Worm (Caenorhabditis elegans): Measurements from ENCODE around the gene ZK185.5.

ZK185.5 gene

ce11 chrIV:4511259-4511890, 34.3 kb downstream of the ZK185.5 start, which contains the start of the genes rfth-1 and ZK180.8:
Gene rfth-1, minus strand, starts transcription at chrIV:4511309.
Gene ZK180.8, minus strand, starts transcription at chrIV:4511724.
- TF ChIP-seq lin-13 (GFP tag; optimal IDR thresholded peaks at IDR 0.05), result no peak
- peak in 1 of 2 experiments; percentile 46 for TF ChIP-seq lin-35 (GFP tag; optimal IDR thresholded peaks at IDR 0.05)
- TF ChIP-seq unc-62 (GFP tag; optimal IDR thresholded peaks at IDR 0.05), result no peak
- no peak for TF ChIP-seq isw-1 (GFP tag; IDR thresholded peaks at IDR 0.05)
- no peak for TF ChIP-seq ceh-82 (tag; optimal IDR thresholded peaks at IDR 0.05)
- no peak for TF ChIP-seq ceh-88 (GFP tag; IDR thresholded peaks at IDR 0.05)
- TF ChIP-seq tbx-2 (tag; optimal IDR thresholded peaks at IDR 0.05), result no peak
- no peak for TF ChIP-seq efl-1 (optimal IDR thresholded peaks at IDR 0.05)
- TF ChIP-seq efl-1 (GFP tag; optimal IDR thresholded peaks at IDR 0.05 in 1 of 2), result peak in 1 of 2 experiments; percentile 53
- TF ChIP-seq nhr-20 (tag; optimal IDR thresholded peaks at IDR 0.05), result no peak
- TF ChIP-seq elt-2 (tag; optimal IDR thresholded peaks at IDR 0.05), result peak; percentile 14
- no peak for TF ChIP-seq sptf-1 (tag; optimal IDR thresholded peaks at IDR 0.05)

DNA sequence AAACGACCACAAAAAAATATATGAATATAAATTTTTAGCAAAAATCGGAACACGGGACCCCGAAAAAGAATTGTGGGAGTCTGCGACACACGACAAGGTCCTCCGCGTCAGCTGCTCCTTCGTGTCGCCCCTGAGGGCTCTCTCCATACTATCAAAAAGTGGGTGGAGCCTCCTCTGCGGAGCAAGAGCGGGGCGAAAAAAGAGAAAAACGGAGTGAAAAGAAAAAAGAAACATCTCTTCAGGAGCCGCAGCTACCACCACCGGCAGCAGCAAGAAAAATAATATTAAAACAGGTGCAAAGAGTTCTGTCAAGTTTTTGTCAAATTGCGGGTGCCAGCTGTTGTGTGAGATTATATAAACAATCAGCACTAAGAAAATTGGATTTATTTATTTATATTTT, 39.1 kb downstream of the ZK185.5 start, which contains the start of gene gbb-2:
gbb-2 (minus strand) TSS at position 112 of the 400 bp plus-strand sequence.
- TF ChIP-seq hpl-2 (GFP tag; optimal IDR thresholded peaks at IDR 0.05) (no peak), nhr-90 (tag; optimal IDR thresholded peaks at IDR 0.05; ENCODE audit: poor library complexity) (no peak), unc-30 (tag; optimal IDR thresholded peaks at IDR 0.05) (no peak), nhr-19 (GFP tag; conservative IDR thresholded peaks at IDR 0.05) (peak; percentile 40), pqm-1 (tag; optimal IDR thresholded peaks at IDR 0.05) (no peak), ama-1 (optimal IDR thresholded peaks at IDR 0.05) (no peak), lsy-2 (tag; optimal IDR thresholded peaks at IDR 0.05) (peak in 1 of 2 experiments; percentile 17), irx-1 (tag; optimal IDR thresholded peaks at IDR 0.05) (no peak), dsc-1 (tag; optimal IDR thresholded peaks at IDR 0.05) (no peak), nhr-71 (tag; optimal IDR thresholded peaks at IDR 0.05) (peak; percentile 67), aly-2 (tag; optimal IDR thresholded peaks at IDR 0.05) (no peak), ztf-4 (tag; optimal IDR thresholded peaks at IDR 0.05) (no peak), egl-13 (tag; optimal IDR thresholded peaks at IDR 0.05) (no peak), lin-39 (tag; optimal IDR thresholded peaks at IDR 0.05) (no peak), jun-1 (tag; optimal IDR thresholded peaks at IDR 0.05) (no peak), efl-1 (optimal IDR thresholded peaks at IDR 0.05) (peak in 1 of 2 experiments; percentile 5), efl-1 (GFP tag; optimal IDR thresholded peaks at IDR 0.05 in 1 of 2) (no peak), hlh-4 (tag; optimal IDR thresholded peaks at IDR 0.05) (no peak), nhr-85 (tag) (no peak), mep-1 (tag; optimal IDR thresholded peaks at IDR 0.05) (peak; percentile 6), nhr-28 (tag; optimal IDR thresholded peaks at IDR 0.05) (no peak), mab-9 (GFP tag; IDR thresholded peaks at IDR 0.05) (no peak), lin-14 (GFP tag; optimal IDR thresholded peaks at IDR 0.05) (peak; percentile 79), xbp-1 (tag; optimal IDR thresholded peaks at IDR 0.05) (no peak), rnt-1 (tag; optimal IDR thresholded peaks at IDR 0.05) (peak; percentile 54), nhr-76 (tag; optimal IDR thresholded peaks at IDR 0.05) (no peak), snu-23 (GFP tag; optimal IDR thresholded peaks at IDR 0.05) (peak; percentile 14), lin-15B (tag; optimal IDR thresholded peaks at IDR 0.05) (no peak), nhr-11 (tag; optimal IDR thresholded peaks at IDR 0.05) (no peak), ceh-8 (GFP tag; optimal IDR thresholded peaks at IDR 0.05) (no peak), ceh-63 (GFP tag; optimal IDR thresholded peaks at IDR 0.05) (no peak), aha-1 (tag; optimal IDR thresholded peaks at IDR 0.05) (no peak), pag-3 (tag; optimal IDR thresholded peaks at IDR 0.05; ENCODE audit: borderline replicate concordance, insufficient read depth) (no peak), nhr-12 (tag; optimal IDR thresholded peaks at IDR 0.05) (no peak), nhr-77 (tag; optimal IDR thresholded peaks at IDR 0.05) (no peak), C04F5.9 (tag; optimal IDR thresholded peaks at IDR 0.05) (no peak), blmp-1 (tag; optimal IDR thresholded peaks at IDR 0.05) (no peak), nhr-20 (tag; optimal IDR thresholded peaks at IDR 0.05) (no peak), fkh-10 (GFP tag; optimal IDR thresholded peaks at IDR 0.05) (no peak)
